Fruit fly (Drosophila melanogaster): ENCODE measurements around the gene CG8661.

The CG8661 gene

DNA sequence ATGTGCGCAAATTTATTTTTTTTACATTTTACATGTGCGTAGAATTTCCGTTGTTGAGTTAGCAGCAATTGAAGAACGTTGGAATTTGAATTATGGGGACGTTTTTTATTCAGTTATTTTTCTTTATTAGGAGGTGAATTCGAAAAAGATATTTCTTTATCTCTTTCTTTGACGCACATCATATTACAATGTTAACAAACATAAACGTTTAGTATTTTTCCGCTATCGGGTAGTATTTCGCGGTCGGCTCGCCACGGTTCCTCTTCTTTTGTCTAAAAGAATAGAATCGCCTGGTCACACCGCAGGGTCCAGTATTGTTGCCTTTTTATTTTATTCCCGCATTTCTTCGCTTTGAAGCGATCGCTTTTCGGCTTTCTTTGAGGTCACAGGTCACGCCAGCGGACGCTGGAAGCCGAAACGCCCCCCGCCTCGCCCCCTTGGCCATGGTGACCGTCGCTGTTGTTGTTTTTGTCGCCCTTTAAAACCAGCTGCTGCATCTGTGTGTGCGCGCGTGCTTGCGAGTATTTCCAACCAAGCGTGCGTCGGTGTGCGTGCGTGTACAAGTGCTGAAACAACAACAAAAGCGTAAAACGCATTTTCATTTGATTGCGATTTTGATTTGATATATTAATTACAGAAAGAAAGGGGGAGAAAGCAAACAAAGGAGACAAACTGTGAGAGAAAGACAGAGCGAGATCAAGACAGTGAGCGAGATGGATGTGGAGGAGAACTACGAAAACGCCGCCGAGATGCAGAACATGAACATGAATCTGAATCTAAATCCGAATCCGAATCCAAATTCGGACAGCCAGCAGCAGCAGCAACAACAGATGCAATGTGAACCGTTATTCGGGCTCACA lies 18.1 kb upstream of the CG8661 start:
- TF ChIP-seq Crg-1 (GFP tag; optimal IDR thresholded peaks at IDR 0.05) = no peak
- TF ChIP-seq CG5204 (GFP tag; optimal IDR thresholded peaks at IDR 0.05) = no peak
- TF ChIP-seq bab1 (GFP tag; optimal IDR thresholded peaks at IDR 0.05) = peak; percentile 40
- no peak for TF ChIP-seq pad (GFP tag; optimal IDR thresholded peaks at IDR 0.05)
- no peak for TF ChIP-seq Clk (GFP tag; optimal IDR thresholded peaks at IDR 0.05)
- TF ChIP-seq cnc (optimal IDR thresholded peaks at IDR 0.05) = no peak
- no peak for TF ChIP-seq kay (GFP tag; ENCODE audit: borderline replicate concordance)
- no peak for TF ChIP-seq CG7101 (tag; optimal IDR thresholded peaks at IDR 0.05)
- peak; percentile 48 for TF ChIP-seq CG14711 (tag; optimal IDR thresholded peaks at IDR 0.05)
- TF ChIP-seq Mnt (GFP tag; optimal IDR thresholded peaks at IDR 0.05) = peak; percentile 85
- TF ChIP-seq CG7045 (GFP tag; optimal IDR thresholded peaks at IDR 0.05) = no peak
- no peak for TF ChIP-seq CG11617 (GFP tag; optimal IDR thresholded peaks at IDR 0.05)
- no peak for TF ChIP-seq tj (GFP tag; optimal IDR thresholded peaks at IDR 0.05)
- TF ChIP-seq cic (GFP tag; optimal IDR thresholded peaks at IDR 0.05) = peak; percentile 25
- no peak for TF ChIP-seq ovo (GFP tag; optimal IDR thresholded peaks at IDR 0.05)
- TF ChIP-seq CG33017 (tag; optimal IDR thresholded peaks at IDR 0.05) = no peak
- no peak for TF ChIP-seq CG12768 (GFP tag; optimal IDR thresholded peaks at IDR 0.05)
- no peak for TF ChIP-seq CG1620 (GFP tag; optimal IDR thresholded peaks at IDR 0.05)
- TF ChIP-seq Hr96 (GFP tag; optimal IDR thresholded peaks at IDR 0.05) = no peak
- TF ChIP-seq toe (GFP tag; optimal IDR thresholded peaks at IDR 0.05) = no peak

DNA sequence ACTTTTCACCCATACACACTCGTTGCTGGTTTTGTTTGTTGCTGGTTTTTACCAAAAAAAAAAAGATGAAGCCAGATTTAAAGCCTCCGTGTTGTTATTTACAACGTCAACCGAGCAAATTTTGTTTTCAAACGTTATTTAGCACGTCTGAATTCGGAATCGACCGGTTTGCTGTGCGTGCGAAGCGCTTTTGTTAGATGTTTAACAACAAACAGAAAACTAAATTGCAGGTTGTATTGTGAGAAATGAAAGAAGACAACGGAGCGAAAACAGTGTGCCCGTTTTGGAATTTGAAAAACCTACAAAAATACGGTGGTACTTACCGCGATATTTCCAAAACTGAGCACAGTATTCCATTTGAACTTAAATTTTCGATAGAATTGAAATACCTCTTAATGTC lies 17.4 kb upstream of the CG8661 start, which contains the start of gene Fim:
TSS of gene Fim (minus strand) at position 225 of the 400 bp plus-strand sequence.
- TF ChIP-seq toe (GFP tag; optimal IDR thresholded peaks at IDR 0.05) (no peak), ovo (GFP tag; optimal IDR thresholded peaks at IDR 0.05) (no peak), CG11617 (GFP tag; optimal IDR thresholded peaks at IDR 0.05) (no peak), CG12768 (GFP tag; optimal IDR thresholded peaks at IDR 0.05) (no peak), CG33017 (tag; optimal IDR thresholded peaks at IDR 0.05) (no peak), kay (GFP tag; ENCODE audit: borderline replicate concordance) (peak; percentile 59), tj (GFP tag; optimal IDR thresholded peaks at IDR 0.05) (no peak), Mnt (GFP tag; optimal IDR thresholded peaks at IDR 0.05) (peak; percentile 37), Crg-1 (GFP tag; optimal IDR thresholded peaks at IDR 0.05) (no peak)

- TF ChIP-seq pad (GFP tag; optimal IDR thresholded peaks at IDR 0.05) = peak; percentile 98
- TF ChIP-seq CG11617 (GFP tag; optimal IDR thresholded peaks at IDR 0.05) = peak; percentile 39
- no peak for TF ChIP-seq toe (GFP tag; optimal IDR thresholded peaks at IDR 0.05)
- peak; percentile 24 for TF ChIP-seq Clk (GFP tag; optimal IDR thresholded peaks at IDR 0.05)
- TF ChIP-seq CG12768 (GFP tag; optimal IDR thresholded peaks at IDR 0.05) = peak; percentile 10
- TF ChIP-seq bab1 (GFP tag; optimal IDR thresholded peaks at IDR 0.05) = peak; percentile 19
- no peak for TF ChIP-seq cic (GFP tag; optimal IDR thresholded peaks at IDR 0.05)
- TF ChIP-seq CG5204 (GFP tag; optimal IDR thresholded peaks at IDR 0.05) = no peak
- TF ChIP-seq cnc (optimal IDR thresholded peaks at IDR 0.05) = no peak
- TF ChIP-seq kay (GFP tag; ENCODE audit: borderline replicate concordance) = no peak
- TF ChIP-seq Mnt (GFP tag; optimal IDR thresholded peaks at IDR 0.05) = no peak
- no peak for TF ChIP-seq tj (GFP tag; optimal IDR thresholded peaks at IDR 0.05)
- no peak for TF ChIP-seq CG33017 (tag; optimal IDR thresholded peaks at IDR 0.05)
- TF ChIP-seq CG14711 (tag; optimal IDR thresholded peaks at IDR 0.05) = peak; percentile 13
- TF ChIP-seq CG7101 (tag; optimal IDR thresholded peaks at IDR 0.05) = peak; percentile 49
- peak; percentile 13 for TF ChIP-seq CG1620 (GFP tag; optimal IDR thresholded peaks at IDR 0.05)
- TF ChIP-seq CG7045 (GFP tag; optimal IDR thresholded peaks at IDR 0.05) = peak; percentile 14
- TF ChIP-seq Hr96 (GFP tag; optimal IDR thresholded peaks at IDR 0.05) = no peak
- peak; percentile 65 for TF ChIP-seq ovo (GFP tag; optimal IDR thresholded peaks at IDR 0.05)
- TF ChIP-seq Crg-1 (GFP tag; optimal IDR thresholded peaks at IDR 0.05) = no peak
These were observed 16.4 kb upstream of the CG8661 start for dm6 chrX:17300609-17301208.

- peak; percentile 59 for TF ChIP-seq toe (GFP tag; optimal IDR thresholded peaks at IDR 0.05)
- peak; percentile 42 for TF ChIP-seq CG33017 (tag; optimal IDR thresholded peaks at IDR 0.05)
- peak; percentile 58 for TF ChIP-seq Hr96 (GFP tag; optimal IDR thresholded peaks at IDR 0.05)
- peak; percentile 85 for TF ChIP-seq kay (GFP tag; ENCODE audit: borderline replicate concordance)
- TF ChIP-seq Clk (GFP tag; optimal IDR thresholded peaks at IDR 0.05) = peak; percentile 58
- peak; percentile 94 for TF ChIP-seq tj (GFP tag; optimal IDR thresholded peaks at IDR 0.05)
- TF ChIP-seq CG11617 (GFP tag; optimal IDR thresholded peaks at IDR 0.05) = peak; percentile 67
- TF ChIP-seq cic (GFP tag; optimal IDR thresholded peaks at IDR 0.05) = peak; percentile 14
- TF ChIP-seq CG5204 (GFP tag; optimal IDR thresholded peaks at IDR 0.05) = peak; percentile 68
- peak; percentile 42 for TF ChIP-seq CG1620 (GFP tag; optimal IDR thresholded peaks at IDR 0.05)
- TF ChIP-seq CG7045 (GFP tag; optimal IDR thresholded peaks at IDR 0.05) = peak; percentile 27
- peak; percentile 32 for TF ChIP-seq Mnt (GFP tag; optimal IDR thresholded peaks at IDR 0.05)
- TF ChIP-seq ovo (GFP tag; optimal IDR thresholded peaks at IDR 0.05) = peak; percentile 28
- peak; percentile 77 for TF ChIP-seq bab1 (GFP tag; optimal IDR thresholded peaks at IDR 0.05)
- TF ChIP-seq CG12768 (GFP tag; optimal IDR thresholded peaks at IDR 0.05) = peak; percentile 56
- peak; percentile 46 for TF ChIP-seq Crg-1 (GFP tag; optimal IDR thresholded peaks at IDR 0.05)
- peak; percentile 63 for TF ChIP-seq CG14711 (tag; optimal IDR thresholded peaks at IDR 0.05)
- peak; percentile 70 for TF ChIP-seq CG7101 (tag; optimal IDR thresholded peaks at IDR 0.05)
- TF ChIP-seq pad (GFP tag; optimal IDR thresholded peaks at IDR 0.05) = peak; percentile 43
- no peak for TF ChIP-seq cnc (optimal IDR thresholded peaks at IDR 0.05)
These were observed 14.9 kb upstream of the CG8661 start for dm6 chrX:17298900-17299836.

Measured in whole organism, adult.